Worm (Caenorhabditis elegans): ENCODE measurements around the gene ilkp-1.

ilkp-1 gene

DNA sequence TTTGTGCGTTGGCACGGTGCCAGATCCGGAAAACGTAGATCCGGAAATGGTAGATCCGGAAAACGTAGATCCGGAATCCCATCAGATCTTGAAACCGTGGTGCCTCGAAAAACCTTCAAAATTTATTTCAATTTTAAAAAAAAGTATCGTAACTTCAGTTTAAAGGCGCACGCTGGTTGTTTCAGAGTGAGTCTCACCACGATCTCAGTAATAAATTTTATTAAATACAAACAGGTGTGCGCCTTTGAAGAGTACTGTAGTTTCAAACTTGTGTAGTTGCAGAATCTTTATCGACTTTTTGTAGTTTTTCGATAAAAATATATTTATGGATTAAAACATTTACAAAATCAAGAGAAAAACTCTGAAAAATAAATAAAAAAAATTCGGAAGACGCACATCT is 623 bp downstream of the ilkp-1 start (continued):
- TF ChIP-seq pbrm-1 (GFP tag; IDR thresholded peaks at IDR 0.05) (0 out of 2 replicates have a peak, but pooled peaks have one; percentile 9), F49E8.2 (tag; optimal IDR thresholded peaks at IDR 0.05; ENCODE audit: insufficient read depth) (peak; percentile 81)

DNA sequence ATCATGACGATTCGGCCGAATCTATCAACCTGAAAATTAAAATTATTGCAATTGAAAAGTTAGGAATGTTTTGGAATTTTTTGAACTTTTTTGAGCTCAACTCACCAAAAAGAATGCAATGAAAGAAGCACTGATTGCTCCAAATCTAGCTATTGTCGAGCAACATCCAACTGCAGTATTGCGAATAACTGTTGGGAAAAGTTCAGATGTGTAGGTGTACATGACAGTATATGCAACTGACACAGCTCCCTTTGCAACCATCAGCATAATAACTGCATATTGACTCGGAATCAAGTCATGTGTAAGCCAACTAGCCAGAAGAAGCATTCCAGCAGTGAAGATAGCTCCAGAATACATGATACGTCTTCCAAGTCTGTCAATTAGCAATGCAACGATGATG is 2.5 kb downstream of the ilkp-1 start:
- TF ChIP-seq F22D6.2 (tag; optimal IDR thresholded peaks at IDR 0.05) (no peak), xnd-1 (tag; optimal IDR thresholded peaks at IDR 0.05) (no peak), athp-1 (tag; optimal IDR thresholded peaks at IDR 0.05) (no peak), efl-1 (GFP tag; optimal IDR thresholded peaks at IDR 0.05) (no peak), lin-35 (GFP tag; optimal IDR thresholded peaks at IDR 0.05) (no peak), aptf-2 (GFP tag; conservative IDR thresholded peaks at IDR 0.05) (no peak), F52B5.7 (tag; optimal IDR thresholded peaks at IDR 0.05) (no peak), zim-3 (tag; optimal IDR thresholded peaks at IDR 0.05) (no peak)

DNA sequence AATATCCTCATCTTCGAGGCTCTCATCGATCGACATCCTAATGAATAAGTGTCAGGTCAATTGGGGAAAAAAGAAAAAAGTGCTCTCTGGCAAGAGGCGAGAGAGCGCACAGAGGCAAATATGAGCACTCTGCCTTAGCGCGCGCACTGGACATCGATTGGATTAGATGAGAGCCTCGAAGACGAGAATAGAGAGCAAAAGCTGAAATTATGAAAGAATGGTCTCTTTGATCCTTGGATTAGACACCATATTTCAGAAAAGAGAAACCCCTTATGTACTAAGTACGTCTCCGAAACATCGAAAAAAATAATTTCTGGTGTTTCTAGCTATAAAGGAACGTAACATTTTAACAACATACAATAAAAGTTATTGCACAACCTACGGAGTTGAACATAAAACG is 5.2 kb downstream of the ilkp-1 start, which contains the start of gene F45E10.2:
TSS of gene F45E10.2 (minus strand) at position 101 of the 400 bp plus-strand sequence.
- TF ChIP-seq Y56A3A.18 (GFP tag; IDR thresholded peaks at IDR 0.05) (no peak), hsf-1 (GFP tag; IDR thresholded peaks at IDR 0.05) (no peak), ztf-28 (GFP tag; IDR thresholded peaks at IDR 0.05) (no peak), dox-1 (GFP tag; IDR thresholded peaks at IDR 0.05) (no peak), nhr-80 (tag; optimal IDR thresholded peaks at IDR 0.05) (no peak), pha-4 (tag; optimal IDR thresholded peaks at IDR 0.05) (no peak), ztf-3 (GFP tag; optimal IDR thresholded peaks at IDR 0.05) (no peak), akir-1 (GFP tag; optimal IDR thresholded peaks at IDR 0.05) (no peak), nhr-27 (tag; optimal IDR thresholded peaks at IDR 0.05) (no peak), ekl-4 (GFP tag; IDR thresholded peaks at IDR 0.05) (no peak), hmg-1.2 (GFP tag; IDR thresholded peaks at IDR 0.05) (no peak), sdz-38 (tag; optimal IDR thresholded peaks at IDR 0.05) (no peak)

- TF ChIP-seq egl-18 (GFP tag; IDR thresholded peaks at IDR 0.05): no peak
- no peak for TF ChIP-seq lin-54 (GFP tag; optimal IDR thresholded peaks at IDR 0.05)
- no peak for TF ChIP-seq F22D6.2 (tag; optimal IDR thresholded peaks at IDR 0.05)
- TF ChIP-seq lsy-27 (tag; optimal IDR thresholded peaks at IDR 0.05; ENCODE audit: borderline replicate concordance, insufficient read depth): no peak
- TF ChIP-seq ceh-40 (GFP tag; IDR thresholded peaks at IDR 0.05): no peak
- no peak for TF ChIP-seq F49E8.2 (tag; optimal IDR thresholded peaks at IDR 0.05; ENCODE audit: insufficient read depth)
- no peak for TF ChIP-seq aptf-3 (GFP tag; IDR thresholded peaks at IDR 0.05)
- no peak for TF ChIP-seq B0035.1 (tag; optimal IDR thresholded peaks at IDR 0.05)
- no peak for TF ChIP-seq dpl-1 (GFP tag; optimal IDR thresholded peaks at IDR 0.05)
- TF ChIP-seq rpc-1 (optimal IDR thresholded peaks at IDR 0.05): no peak
- no peak for TF ChIP-seq rpc-1 (tag; optimal IDR thresholded peaks at IDR 0.05)
- no peak for TF ChIP-seq dox-1 (GFP tag; IDR thresholded peaks at IDR 0.05)
- TF ChIP-seq bed-2 (GFP tag; IDR thresholded peaks at IDR 0.05): no peak
- TF ChIP-seq sdz-38 (tag; optimal IDR thresholded peaks at IDR 0.05): no peak
- no peak for TF ChIP-seq C06A6.2 (GFP tag; conservative IDR thresholded peaks at IDR 0.05)
- no peak for TF ChIP-seq nhr-90 (tag; optimal IDR thresholded peaks at IDR 0.05)
Measured at ce11 chrII:11057256-11057655, 7.2 kb downstream of the ilkp-1 start.

ce11 chrII:11064191-11064695 is 14.2 kb downstream of the ilkp-1 start:
- TF ChIP-seq hsf-1 (GFP tag; IDR thresholded peaks at IDR 0.05) (0 out of 2 replicates have a peak, but pooled peaks have one; percentile 20), nhr-27 (tag; optimal IDR thresholded peaks at IDR 0.05) (no peak), ceh-79 (tag; optimal IDR thresholded peaks at IDR 0.05) (no peak), mel-28 (tag; optimal IDR thresholded peaks at IDR 0.05; ENCODE audit: borderline replicate concordance) (no peak)

Data from whole organism, young adult.